Fruit fly (Drosophila melanogaster) whole organism, prepupa: ENCODE results near the gene CG17612.

ENCODE experiments used
- CG16779 ChIP-seq: fragments of 200-800 bp; sonication (Bioruptor generic); optimal IDR thresholded peaks from 3 replicates; lab custom pipeline; 2017; ENCODE audit warnings: missing biosample characterization, mild to moderate bottlenecking, missing genetic modification characterization
- CG6808 ChIP-seq: fragments of 200-800 bp; sonication (Bioruptor generic); optimal IDR thresholded peaks from 3 replicates; lab custom pipeline; 2017; ENCODE audit warnings: missing biosample characterization, missing genetic modification characterization, mild to moderate bottlenecking, moderate library complexity, missing genetic modification reagents
- CG6854 ChIP-seq: fragments of 200-800 bp; sonication (Bioruptor generic); optimal IDR thresholded peaks from 2 replicates; lab custom pipeline; 2017; ENCODE audit warnings: missing biosample characterization, mild to moderate bottlenecking, missing genetic modification characterization
- CG8119 ChIP-seq: fragments of 200-800 bp; sonication (Bioruptor generic); IDR thresholded peaks from 3 replicates; pipeline ENCODE4 v1.3.6; 2022; ENCODE audit warnings: missing biosample characterization, missing genetic modification characterization
- Eip93F ChIP-seq: fragments of 200-800 bp; sonication (Bioruptor generic); optimal IDR thresholded peaks from 2 replicates; lab custom pipeline; 2016; ENCODE audit warnings: missing biosample characterization, mild to moderate bottlenecking, missing genetic modification characterization
- Ets21C ChIP-seq: fragments of 200-800 bp; sonication (Bioruptor generic); optimal IDR thresholded peaks from 3 replicates; lab custom pipeline; 2016; ENCODE audit warnings: missing biosample characterization, missing genetic modification characterization
- Sox102F ChIP-seq: fragments of 200-800 bp; sonication (Bioruptor generic); optimal IDR thresholded peaks from 2 replicates; lab custom pipeline; 2016; ENCODE audit warnings: missing biosample characterization, mild to moderate bottlenecking, missing genetic modification characterization
- acj6 ChIP-seq: fragments of 200-800 bp; sonication (Bioruptor generic); optimal IDR thresholded peaks from 3 replicates; lab custom pipeline; 2016; ENCODE audit warnings: missing biosample characterization, missing genetic modification characterization
- lz ChIP-seq: fragments of 200-800 bp; sonication (Bioruptor generic); optimal IDR thresholded peaks from 3 replicates; lab custom pipeline; 2016; ENCODE audit warnings: missing biosample characterization, missing genetic modification characterization

dm6 chr2L:4359156-4359555 lies 23.4 kb downstream of the CG17612 start:
- TF ChIP-seq Eip93F = no peak
- TF ChIP-seq CG6808 (GFP tag; lab: Kevin White, UChicago) = no peak
- TF ChIP-seq CG6854 (GFP tag; lab: Kevin White, UChicago) = no peak
- TF ChIP-seq CG16779 (tag; lab: Kevin White, UChicago) = peak; percentile 24
- no peak for TF ChIP-seq Sox102F (GFP tag; lab: Kevin White, UChicago)
- no peak for TF ChIP-seq lz
- peak; percentile 76 for TF ChIP-seq CG8119 (GFP tag; lab: Robert Waterston, UW)
- TF ChIP-seq acj6 (GFP tag; lab: Kevin White, UChicago) = peak; percentile 2
- TF ChIP-seq Ets21C (GFP tag; lab: Kevin White, UChicago) = no peak
